Fruit fly (Drosophila melanogaster) whole organism, embryonic: ENCODE results near the gene CG10702.

Experiments
- CG10654 ChIP-seq: fragments of 200-800 bp; sonication (Bioruptor generic); optimal IDR thresholded peaks from 2 replicates; lab custom pipeline; 2016; ENCODE audit warnings: missing biosample characterization, missing genetic modification characterization
- CG10979 ChIP-seq: fragments of 200-800 bp; sonication (Bioruptor generic); optimal IDR thresholded peaks from 2 replicates; lab custom pipeline; 2018; ENCODE audit warnings: missing biosample characterization, mild to moderate bottlenecking, missing genetic modification characterization, moderate library complexity
- CG11695 ChIP-seq: fragments of 200-800 bp; sonication (Bioruptor generic); IDR thresholded peaks from 3 replicates; pipeline ENCODE4 v1.3.6; 2022; ENCODE audit warnings: missing biosample characterization, missing genetic modification characterization
- CG13123 ChIP-seq: fragments of 200-800 bp; sonication (Bioruptor generic); optimal IDR thresholded peaks from 2 replicates; lab custom pipeline; 2016; ENCODE audit warnings: missing biosample characterization, missing genetic modification characterization
- CG13424 ChIP-seq: fragments of 200-800 bp; sonication (Bioruptor generic); optimal IDR thresholded peaks from 2 replicates; lab custom pipeline; 2019; ENCODE audit warnings: missing biosample characterization, mild to moderate bottlenecking, missing genetic modification characterization, moderate library complexity
- CG14050 ChIP-seq: fragments of 200-800 bp; sonication (Bioruptor generic); IDR thresholded peaks from 3 replicates; pipeline ENCODE4 v1.3.6; 2022; ENCODE audit warnings: missing biosample characterization, missing genetic modification characterization
- CG15601 ChIP-seq: fragments of 200-800 bp; sonication (Bioruptor generic); optimal IDR thresholded peaks from 3 replicates; lab custom pipeline; 2019; ENCODE audit warnings: missing biosample characterization, mild to moderate bottlenecking, missing genetic modification characterization, moderate library complexity
- CG15696 ChIP-seq: fragments of 200-800 bp; sonication (Bioruptor generic); optimal IDR thresholded peaks from 2 replicates; lab custom pipeline; 2019; ENCODE audit warnings: missing biosample characterization, mild to moderate bottlenecking, missing genetic modification characterization, moderate library complexity
- CG1603 ChIP-seq: fragments of 200-800 bp; sonication (Bioruptor generic); optimal IDR thresholded peaks from 2 replicates; lab custom pipeline; 2019; ENCODE audit warnings: missing biosample characterization, mild to moderate bottlenecking, missing genetic modification characterization, moderate library complexity
- CG16863 ChIP-seq: fragments of 200-800 bp; sonication (Bioruptor generic); optimal IDR thresholded peaks from 3 replicates; lab custom pipeline; 2016; ENCODE audit warnings: missing biosample characterization, missing genetic modification characterization
- CG17361 ChIP-seq: fragments of 200-800 bp; sonication (Bioruptor generic); IDR thresholded peaks from 3 replicates; pipeline ENCODE4 v1.3.6; 2022; ENCODE audit warnings: missing biosample characterization, missing genetic modification characterization
- CG17612 ChIP-seq: fragments of 200-800 bp; sonication (Bioruptor generic); IDR thresholded peaks from 2 replicates; pipeline ENCODE4 v1.3.6; 2022; ENCODE audit warnings: missing biosample characterization, missing genetic modification characterization
- CG17829 ChIP-seq: fragments of 200-800 bp; optimal IDR thresholded peaks from 2 replicates; lab custom pipeline; 2019; ENCODE audit warnings: missing biosample characterization, mild to moderate bottlenecking, missing genetic modification characterization, moderate library complexity
- CG2889 ChIP-seq: fragments of 200-800 bp; sonication (Bioruptor generic); IDR thresholded peaks from 3 replicates; pipeline ENCODE4 v1.3.6; 2022; ENCODE audit warnings: missing biosample characterization, missing genetic modification characterization
- CG31365 ChIP-seq: fragments of 200-800 bp; sonication (Bioruptor generic); optimal IDR thresholded peaks from 2 replicates; lab custom pipeline; 2018; ENCODE audit warnings: missing biosample characterization, mild to moderate bottlenecking, missing genetic modification characterization
- CG3163 ChIP-seq: fragments of 200-800 bp; sonication (Bioruptor generic); optimal IDR thresholded peaks from 3 replicates; lab custom pipeline; 2016; ENCODE audit warnings: missing biosample characterization, missing genetic modification characterization
- CG33213 ChIP-seq: fragments of 200-800 bp; sonication (Bioruptor generic); optimal IDR thresholded peaks from 3 replicates; lab custom pipeline; 2016; ENCODE audit warnings: missing biosample characterization, missing genetic modification characterization
- CG3726 ChIP-seq: fragments of 200-800 bp; sonication (Bioruptor generic); IDR thresholded peaks from 3 replicates; pipeline ENCODE4, ENCODE4 v1.3.6; 2022; ENCODE audit warnings: missing biosample characterization, missing genetic modification characterization
- CG43689 ChIP-seq: fragments of 200-800 bp; sonication (Bioruptor generic); IDR thresholded peaks from 2 replicates; pipeline ENCODE4 v1.3.6; 2022; ENCODE audit warnings: missing biosample characterization, missing genetic modification characterization
- CG4854 ChIP-seq: fragments of 200-800 bp; sonication (Bioruptor generic); optimal IDR thresholded peaks from 2 replicates; lab custom pipeline; 2016; ENCODE audit warnings: missing biosample characterization, missing genetic modification characterization, inconsistent platforms
- CG5953 ChIP-seq: fragments of 200-800 bp; sonication (Bioruptor generic); IDR thresholded peaks from 2 replicates; pipeline ENCODE4 v1.3.6; 2022; ENCODE audit warnings: missing biosample characterization, missing genetic modification characterization
- CG6813 ChIP-seq: fragments of 200-800 bp; sonication (Bioruptor generic); optimal IDR thresholded peaks from 2 replicates; lab custom pipeline; 2017; ENCODE audit warnings: missing biosample characterization, missing genetic modification characterization, mild to moderate bottlenecking, moderate library complexity, missing genetic modification reagents
- CG7556 ChIP-seq: fragments of 200-800 bp; sonication (Bioruptor generic); optimal IDR thresholded peaks from 2 replicates; lab custom pipeline; 2017; ENCODE audit warnings: missing biosample characterization, mild to moderate bottlenecking, missing genetic modification characterization
- CG8765 ChIP-seq: fragments of 200-800 bp; sonication (Bioruptor generic); IDR thresholded peaks from 2 replicates; pipeline ENCODE4 v1.3.6; 2022; ENCODE audit warnings: missing biosample characterization, missing genetic modification characterization
- Camta ChIP-seq: fragments of 200-800 bp; sonication (Bioruptor generic); optimal IDR thresholded peaks from 2 replicates; lab custom pipeline; 2016; ENCODE audit warnings: missing biosample characterization, missing genetic modification characterization
- Dbx ChIP-seq: fragments of 200-800 bp; sonication (Bioruptor generic); IDR thresholded peaks from 3 replicates; pipeline ENCODE4 v1.3.6; 2022; ENCODE audit warnings: missing biosample characterization, missing genetic modification characterization
- Dfd ChIP-seq, 2 experiments: fragments of >200 bp; optimal IDR thresholded peaks; 2 replicates each; lab custom pipeline; 2017; ENCODE audit warnings: missing biosample characterization in 2 of 2, missing genetic modification characterization in 2 of 2
- Dip3 ChIP-seq: fragments of 200-800 bp; sonication (Bioruptor generic); optimal IDR thresholded peaks from 3 replicates; lab custom pipeline; 2016; ENCODE audit warnings: missing biosample characterization, missing genetic modification characterization
- Ets65A ChIP-seq: fragments of 200-800 bp; sonication (Bioruptor generic); peaks from one replicate; lab custom pipeline; 2016; ENCODE audit warnings: missing biosample characterization, missing genetic modification characterization
- H15 ChIP-seq: fragments of 200-800 bp; sonication (Bioruptor generic); IDR thresholded peaks from 3 replicates; pipeline ENCODE4 v1.3.6; 2022; ENCODE audit warnings: missing biosample characterization, missing genetic modification characterization
- HHEX ChIP-seq: fragments of 200-800 bp; sonication (Bioruptor generic); optimal IDR thresholded peaks from 3 replicates; lab custom pipeline; 2017; ENCODE audit warnings: missing biosample characterization, mild to moderate bottlenecking, missing genetic modification characterization, missing genetic modification reagents
- HLH4C ChIP-seq: fragments of 200-800 bp; sonication (Bioruptor generic); IDR thresholded peaks from 3 replicates; pipeline ENCODE4 v1.3.6; 2022; ENCODE audit warnings: missing biosample characterization, missing genetic modification characterization; ENCODE audit not compliant: partially characterized antibody
- Lpt ChIP-seq: fragments of >200 bp; optimal IDR thresholded peaks from 2 replicates; lab custom pipeline; 2018; ENCODE audit warnings: missing biosample characterization, missing genetic modification characterization
- Nf-YA ChIP-seq: fragments of 200-800 bp; sonication (Bioruptor generic); IDR thresholded peaks from 2 replicates; pipeline ENCODE4 v1.3.6; 2022; ENCODE audit warnings: missing biosample characterization, missing genetic modification characterization
- Rfx ChIP-seq: fragments of 200-800 bp; sonication (Bioruptor generic); IDR thresholded peaks from 2 replicates; pipeline ENCODE4 v1.3.6; 2022; ENCODE audit warnings: missing biosample characterization, missing genetic modification characterization
- Rx ChIP-seq: fragments of 200-800 bp; sonication (Bioruptor generic); IDR thresholded peaks from 2 replicates; pipeline ENCODE4 v1.3.6; 2022; ENCODE audit warnings: missing biosample characterization, missing genetic modification characterization
- Taf1 ChIP-seq: fragments of 200-800 bp; sonication (Bioruptor generic); IDR thresholded peaks from 2 replicates; pipeline ENCODE4 v1.3.6; 2022; ENCODE audit warnings: missing biosample characterization, missing genetic modification characterization
- bab2 ChIP-seq: fragments of 200-800 bp; sonication (Bioruptor generic); optimal IDR thresholded peaks from 2 replicates; lab custom pipeline; 2016; ENCODE audit warnings: missing biosample characterization, missing genetic modification characterization
- bsh ChIP-seq, 2 experiments: fragments of 200-800 bp; sonication (Bioruptor generic); optimal IDR thresholded peaks; 2 replicates each; lab custom pipeline; 2017 to 2018; ENCODE audit warnings: mild to moderate bottlenecking in 2 of 2, missing biosample characterization in 2 of 2, missing genetic modification characterization in 2 of 2, moderate library complexity in 1 of 2
- cg ChIP-seq: fragments of 200-800 bp; sonication (Bioruptor generic); optimal IDR thresholded peaks from 3 replicates; lab custom pipeline; 2019; ENCODE audit warnings: missing biosample characterization, mild to moderate bottlenecking, missing genetic modification characterization, moderate library complexity
- chif ChIP-seq, 2 experiments: fragments of 200-800 bp; sonication (Bioruptor generic); optimal IDR thresholded peaks; 3 replicates each; lab custom pipeline; 2016; ENCODE audit warnings: missing biosample characterization in 2 of 2, missing genetic modification characterization in 2 of 2
- esg ChIP-seq: fragments of 200-800 bp; sonication (Bioruptor generic); conservative IDR thresholded peaks from 2 replicates; pipeline ENCODE4 v1.3.6; 2022; ENCODE audit warnings: missing biosample characterization, missing genetic modification characterization
- lbe ChIP-seq: fragments of 200-800 bp; sonication (Bioruptor generic); optimal IDR thresholded peaks from 2 replicates; lab custom pipeline; 2016; ENCODE audit warnings: missing biosample characterization, mild to moderate bottlenecking, missing genetic modification characterization
- lmd ChIP-seq: fragments of 200-800 bp; sonication (Bioruptor generic); IDR thresholded peaks from 2 replicates; pipeline ENCODE4 v1.3.6; 2022; ENCODE audit warnings: missing biosample characterization, missing genetic modification characterization
- mam ChIP-seq: fragments of 200-800 bp; sonication (Bioruptor generic); optimal IDR thresholded peaks from 3 replicates; lab custom pipeline; 2016; ENCODE audit warnings: missing biosample characterization, missing genetic modification characterization
- nom ChIP-seq: fragments of 200-800 bp; sonication (Bioruptor generic); optimal IDR thresholded peaks from 2 replicates; lab custom pipeline; 2017; ENCODE audit warnings: missing biosample characterization, missing genetic modification characterization, mild to moderate bottlenecking, moderate library complexity, missing genetic modification reagents
- prd ChIP-seq, 3 experiments: fragments of >200 bp in 2 of 3; fragments of 200-800 bp in 1 of 3; sonication (Bioruptor generic) in 1 of 3; optimal IDR thresholded peaks in 2 of 3; IDR thresholded peaks in 1 of 3; 2 replicates in 2 of 3; 3 replicates in 1 of 3; pipeline versions ENCODE4 v1.3.6 to Lab custom; 2017 to 2022; ENCODE audit warnings: missing biosample characterization in 1 of 3, missing genetic modification characterization in 1 of 3
- so ChIP-seq: fragments of 200-800 bp; sonication (Bioruptor generic); IDR thresholded peaks from 3 replicates; pipeline ENCODE4 v1.3.6; 2022; ENCODE audit warnings: missing biosample characterization, missing genetic modification characterization
- sqz ChIP-seq: fragments of 200-800 bp; sonication (Bioruptor generic); optimal IDR thresholded peaks from 3 replicates; lab custom pipeline; 2018; ENCODE audit warnings: missing biosample characterization, mild to moderate bottlenecking, missing genetic modification characterization
- unc-4 ChIP-seq: fragments of 200-800 bp; sonication (Bioruptor generic); IDR thresholded peaks from 2 replicates; pipeline ENCODE4 v1.3.6; 2022; ENCODE audit warnings: missing biosample characterization, missing genetic modification characterization; ENCODE audit not compliant: partially characterized antibody

CG10702 gene

dm6 chr2L:19058916-19059315 lies 10.7 kb downstream of the CG10702 start, which contains the start of gene Phlpp (continued):
- peak; percentile 49 for TF ChIP-seq CG6813 (GFP tag; lab: Kevin White, UChicago)
- TF ChIP-seq Rfx (GFP tag; lab: Robert Waterston, UW) = 0 out of 2 replicates have a peak, but pooled peaks have one; percentile 27
- peak; percentile 51; the same call in 1 of the 2 replicates for TF ChIP-seq CG8765 (GFP tag; lab: Robert Waterston, UW)
- peak; percentile 77; the same call in 2 of the 3 replicates for TF ChIP-seq so (GFP tag; lab: Robert Waterston, UW)
- TF ChIP-seq bab2 (GFP tag; lab: Kevin White, UChicago) = no peak
- TF ChIP-seq CG3163 (GFP tag; lab: Kevin White, UChicago) = peak; percentile 49
- no peak for TF ChIP-seq CG4854 (GFP tag; lab: Kevin White, UChicago)
- peak; percentile 20 for TF ChIP-seq mam
- TF ChIP-seq CG15601 (tag; lab: Kevin White, UChicago) = no peak
- no peak for TF ChIP-seq CG1603 (tag; lab: Kevin White, UChicago)
- TF ChIP-seq cg (GFP tag; lab: Kevin White, UChicago) = no peak
- TF ChIP-seq CG31365 (tag; lab: Kevin White, UChicago) = no peak
- TF ChIP-seq Camta = peak; percentile 42
- peak; percentile 67 for TF ChIP-seq CG17829 (tag; lab: Kevin White, UChicago)
- TF ChIP-seq CG7556 (GFP tag; lab: Kevin White, UChicago) = peak; percentile 25
- TF ChIP-seq CG17361 = peak; percentile 72
- TF ChIP-seq CG43689 (GFP tag; lab: Robert Waterston, UW) = no peak
- peak; percentile 83 for TF ChIP-seq CG10979 (tag; lab: Kevin White, UChicago)
- TF ChIP-seq HHEX (GFP tag; lab: Kevin White, UChicago) = peak; percentile 8
- TF ChIP-seq Taf1 (GFP tag; lab: Robert Waterston, UW) = no peak
- peak; percentile 40; the same call in 1 of the 3 replicates for TF ChIP-seq H15
- no peak for TF ChIP-seq CG2889 (GFP tag; lab: Robert Waterston, UW)
- no peak for TF ChIP-seq CG3726 (GFP tag; lab: Robert Waterston, UW)
- TF ChIP-seq chif (GFP tag; optimal IDR thresholded peaks at IDR 0.05; lab: Kevin White, UChicago) = peak in 1 of 2 experiments; percentile 14
- peak; percentile 9 for TF ChIP-seq CG10654 (GFP tag; lab: Kevin White, UChicago)
- TF ChIP-seq Dip3 (GFP tag; lab: Kevin White, UChicago) = peak; percentile 27
- no peak for TF ChIP-seq HLH4C (GFP tag; lab: Robert Waterston, UW)
- TF ChIP-seq lbe (GFP tag; lab: Kevin White, UChicago) = no peak
- TF ChIP-seq CG33213 (GFP tag; lab: Kevin White, UChicago) = no peak
- TF ChIP-seq CG16863 = peak; percentile 10
- TF ChIP-seq esg (GFP tag; lab: Robert Waterston, UW) = peak; percentile 45
- no peak for TF ChIP-seq CG14050 (GFP tag; lab: Robert Waterston, UW)
- peak; percentile 59 for TF ChIP-seq Rx (GFP tag; lab: Robert Waterston, UW)
- TF ChIP-seq CG5953 (GFP tag; lab: Robert Waterston, UW) = 0 out of 2 replicates have a peak, but pooled peaks have one; percentile 47
- no peak for TF ChIP-seq Lpt (GFP tag; lab: Kevin White, UChicago)
- TF ChIP-seq prd (optimal IDR thresholded peaks at IDR 0.05; lab: Kevin White, UChicago) = no peak
- TF ChIP-seq prd (GFP tag; IDR thresholded peaks at IDR 0.05; lab: Robert Waterston, UW) = peak; percentile 82
- no peak for TF ChIP-seq unc-4 (GFP tag; lab: Robert Waterston, UW)
- peak; percentile 47; the same call in 1 of the 2 replicates for TF ChIP-seq Nf-YA (GFP tag; lab: Robert Waterston, UW)
- TF ChIP-seq lmd (GFP tag; lab: Robert Waterston, UW) = peak; percentile 19; the same call in 1 of the 2 replicates
- peak in 1 of 2 experiments; percentile 47 for TF ChIP-seq bsh (GFP tag; optimal IDR thresholded peaks at IDR 0.05; lab: Kevin White, UChicago)
- TF ChIP-seq Ets65A (GFP tag; lab: Kevin White, UChicago) = peak; percentile 13
- TF ChIP-seq nom (GFP tag; lab: Kevin White, UChicago) = no peak
- no peak for TF ChIP-seq CG17612 (GFP tag; lab: Robert Waterston, UW)
- TF ChIP-seq CG13123 (GFP tag; lab: Kevin White, UChicago) = no peak
- TF ChIP-seq CG11695 (GFP tag; lab: Robert Waterston, UW) = peak; percentile 61; the same call in 2 of the 3 replicates
- peak; percentile 60 for TF ChIP-seq CG15696 (tag; lab: Kevin White, UChicago)
- TF ChIP-seq Dfd (GFP tag; optimal IDR thresholded peaks at IDR 0.05; lab: Kevin White, UChicago) = no peak
- TF ChIP-seq Dbx (GFP tag; lab: Robert Waterston, UW) = 0 out of 3 replicates have a peak, but pooled peaks have one; percentile 31
- peak; percentile 41 for TF ChIP-seq CG13424 (tag; lab: Kevin White, UChicago)
- TF ChIP-seq sqz (GFP tag; lab: Kevin White, UChicago) = no peak
